Fruit fly (Drosophila melanogaster): ENCODE measurements around the gene CG46339.
A peak's percentile ranks its signal among the peaks of the same experiment; 100 is the strongest.

Gene CG46339

dm6 chr3R:26893621-26894316 lies 21.8 kb upstream of the CG46339 start:
- TF ChIP-seq CG7786 (GFP tag; optimal IDR thresholded peaks at IDR 0.05) (no peak), sima (GFP tag; optimal IDR thresholded peaks at IDR 0.05) (no peak)

dm6 chr3R:26896260-26896659 lies 19.3 kb upstream of the CG46339 start:
- TF ChIP-seq lola (GFP tag; optimal IDR thresholded peaks at IDR 0.05) (no peak), toy (GFP tag; IDR thresholded peaks at IDR 0.05) (0 out of 2 replicates have a peak, but pooled peaks have one; percentile 13), Sox100B (GFP tag; optimal IDR thresholded peaks at IDR 0.05) (no peak), CG4282 (GFP tag; optimal IDR thresholded peaks at IDR 0.05) (no peak), NC2α (GFP tag; optimal IDR thresholded peaks at IDR 0.05) (no peak), wor (GFP tag; IDR thresholded peaks at IDR 0.05) (no peak), stc (GFP tag; IDR thresholded peaks at IDR 0.05) (no peak), Max (GFP tag; optimal IDR thresholded peaks at IDR 0.05) (no peak), Pdp1 (GFP tag; optimal IDR thresholded peaks at IDR 0.05) (peak in 1 of 2 experiments; percentile 61), slp2 (GFP tag; optimal IDR thresholded peaks at IDR 0.05) (no peak), Ets65A (GFP tag) (no peak)

dm6 chr3R:26897302-26897701 lies 18.3 kb upstream of the CG46339 start:
- TF ChIP-seq her (GFP tag; optimal IDR thresholded peaks at IDR 0.05): no peak
- TF ChIP-seq Pdp1 (GFP tag; optimal IDR thresholded peaks at IDR 0.05): peak in 1 of 2 experiments; percentile 93
- TF ChIP-seq sug (tag; optimal IDR thresholded peaks at IDR 0.05): peak; percentile 41
- TF ChIP-seq CG4854 (GFP tag; optimal IDR thresholded peaks at IDR 0.05): no peak
- no peak for TF ChIP-seq CG4617 (GFP tag; optimal IDR thresholded peaks at IDR 0.05; ENCODE audit: borderline replicate concordance)
- TF ChIP-seq Awh (GFP tag; IDR thresholded peaks at IDR 0.05): 0 out of 2 replicates have a peak, but pooled peaks have one; percentile 11
- no peak for TF ChIP-seq hkb (optimal IDR thresholded peaks at IDR 0.05)
- no peak for TF ChIP-seq hkb (GFP tag; IDR thresholded peaks at IDR 0.05)
- TF ChIP-seq CG11504 (tag; optimal IDR thresholded peaks at IDR 0.05): no peak
- TF ChIP-seq chinmo (GFP tag; IDR thresholded peaks at IDR 0.05; ENCODE audit: partially characterized antibody): 0 out of 4 replicates have a peak, but pooled peaks have one; percentile 15
- TF ChIP-seq CG34376 (GFP tag; optimal IDR thresholded peaks at IDR 0.05): peak; percentile 9
- TF ChIP-seq Myb (GFP tag; optimal IDR thresholded peaks at IDR 0.05): no peak
- no peak for TF ChIP-seq HmgZ (tag; optimal IDR thresholded peaks at IDR 0.05)
- no peak for TF ChIP-seq run (tag; optimal IDR thresholded peaks at IDR 0.05)
- peak; percentile 16 for TF ChIP-seq abd-A (tag; optimal IDR thresholded peaks at IDR 0.05)

- TF ChIP-seq dati (GFP tag; IDR thresholded peaks at IDR 0.05) (no peak), trem (tag; optimal IDR thresholded peaks at IDR 0.05) (peak; percentile 11), CG3407 (GFP tag; optimal IDR thresholded peaks at IDR 0.05) (peak; percentile 34), bab2 (GFP tag; optimal IDR thresholded peaks at IDR 0.05) (no peak), slou (GFP tag; optimal IDR thresholded peaks at IDR 0.05) (no peak), ewg (GFP tag; optimal IDR thresholded peaks at IDR 0.05) (peak; percentile 14), CG13424 (tag; optimal IDR thresholded peaks at IDR 0.05) (peak; percentile 37), CG12769 (tag; optimal IDR thresholded peaks at IDR 0.05) (no peak), CG12236 (GFP tag; optimal IDR thresholded peaks at IDR 0.05) (no peak), CG6254 (GFP tag; optimal IDR thresholded peaks at IDR 0.05) (peak; percentile 24), Eip74EF (GFP tag; optimal IDR thresholded peaks at IDR 0.05) (peak in 1 of 2 experiments; percentile 10), Camta (GFP tag; optimal IDR thresholded peaks at IDR 0.05) (no peak), CG17829 (tag; optimal IDR thresholded peaks at IDR 0.05) (peak; percentile 30), Ada2b (GFP tag; IDR thresholded peaks at IDR 0.05) (peak; percentile 25; the same call in 1 of the 2 replicates), MBD-R2 (GFP tag; IDR thresholded peaks at IDR 0.05) (no peak), chn (GFP tag; optimal IDR thresholded peaks at IDR 0.05) (peak; percentile 1), Bteb2 (GFP tag; optimal IDR thresholded peaks at IDR 0.05) (no peak), CTCF (GFP tag; optimal IDR thresholded peaks at IDR 0.05) (no peak), CG11504 (tag; optimal IDR thresholded peaks at IDR 0.05) (peak; percentile 63), CG12391 (tag; optimal IDR thresholded peaks at IDR 0.05) (peak; percentile 44), Sry-β (GFP tag; optimal IDR thresholded peaks at IDR 0.05) (no peak)
Measured at dm6 chr3R:26899982-26900381, 15.6 kb upstream of the CG46339 start.
